Fruit fly (Drosophila melanogaster) whole organism, wandering third instar larva: Measurements from ENCODE around the gene Vps13D.

ENCODE experiments used
- Dif ChIP-seq: fragments of 200-275, 200-300 bp; sonication (Bioruptor generic); optimal IDR thresholded peaks from 2 replicates; lab custom pipeline; 2018; ENCODE audit warnings: missing biosample characterization, missing genetic modification characterization; ENCODE audit not compliant: partially characterized antibody
- Myc ChIP-seq: fragments of >200 bp; optimal IDR thresholded peaks from 2 replicates; lab custom pipeline; 2017
- Sp1 ChIP-seq: fragments of 200-800 bp; sonication (Bioruptor generic); optimal IDR thresholded peaks from 3 replicates; lab custom pipeline; 2019; ENCODE audit warnings: missing biosample characterization, mild to moderate bottlenecking, missing genetic modification characterization, moderate library complexity

- TF ChIP-seq Myc (lab: Kevin White, UChicago) (no peak), Dif (GFP tag; lab: Kevin White, UChicago) (peak; percentile 94), Sp1 (GFP tag; lab: Kevin White, UChicago) (no peak)
These were observed 49.3 kb downstream of the Vps13D start for dm6 chr3L:12804035-12804729.
